Fruit fly (Drosophila melanogaster): ENCODE data around the gene CG31689.

The CG31689 gene

dm6 chr2L:2751904-2752459, 26.5 kb downstream of the CG31689 start, which contains the start of gene Bacc (continued):
- no peak for TF ChIP-seq nerfin-2 (GFP tag; IDR thresholded peaks at IDR 0.05; ENCODE audit: partially characterized antibody)
- no peak for TF ChIP-seq CG10321 (GFP tag; IDR thresholded peaks at IDR 0.05)
- no peak for TF ChIP-seq D (optimal IDR thresholded peaks at IDR 0.05)
- peak; percentile 90 for TF ChIP-seq D (GFP tag; optimal IDR thresholded peaks at IDR 0.05)
- TF ChIP-seq chn (GFP tag; optimal IDR thresholded peaks at IDR 0.05), result peak; percentile 58
- peak; percentile 82 for TF ChIP-seq fd3F (GFP tag; optimal IDR thresholded peaks at IDR 0.05)
- TF ChIP-seq CG2199 (GFP tag; IDR thresholded peaks at IDR 0.05), result no peak
- TF ChIP-seq chif (GFP tag; optimal IDR thresholded peaks at IDR 0.05), result peak; percentile 76 to 87
- no peak for TF ChIP-seq dimm (GFP tag; IDR thresholded peaks at IDR 0.05)
- no peak for TF ChIP-seq hth (optimal IDR thresholded peaks at IDR 0.05)
- peak; percentile 93 for TF ChIP-seq tio (GFP tag; optimal IDR thresholded peaks at IDR 0.05)
- no peak for TF ChIP-seq gt (GFP tag; IDR thresholded peaks at IDR 0.05)
- TF ChIP-seq hkb (optimal IDR thresholded peaks at IDR 0.05), result no peak
- no peak for TF ChIP-seq hkb (GFP tag; IDR thresholded peaks at IDR 0.05)
- peak; percentile 38 for TF ChIP-seq twi (tag; optimal IDR thresholded peaks at IDR 0.05)
- peak; percentile 79 for TF ChIP-seq CG15514 (GFP tag; optimal IDR thresholded peaks at IDR 0.05)
- peak; percentile 67 for TF ChIP-seq CG4617 (GFP tag; optimal IDR thresholded peaks at IDR 0.05; ENCODE audit: borderline replicate concordance)
- TF ChIP-seq CG1602 (GFP tag; optimal IDR thresholded peaks at IDR 0.05), result peak; percentile 67
- TF ChIP-seq CG18599 (GFP tag; optimal IDR thresholded peaks at IDR 0.05), result peak; percentile 95
- TF ChIP-seq CG8924 (tag; optimal IDR thresholded peaks at IDR 0.05), result peak; percentile 82
- TF ChIP-seq inv (GFP tag; IDR thresholded peaks at IDR 0.05; ENCODE audit: partially characterized antibody), result no peak
- TF ChIP-seq CG30403 (GFP tag; optimal IDR thresholded peaks at IDR 0.05), result peak; percentile 93
- TF ChIP-seq Hmx (GFP tag; optimal IDR thresholded peaks at IDR 0.05), result peak; percentile 88
- TF ChIP-seq CG10267 (tag; optimal IDR thresholded peaks at IDR 0.05), result peak; percentile 63
- TF ChIP-seq stc (GFP tag; IDR thresholded peaks at IDR 0.05), result no peak
- peak; percentile 57 for TF ChIP-seq gsb-n (tag; optimal IDR thresholded peaks at IDR 0.05)
- peak; percentile 61 for TF ChIP-seq Jarid2 (GFP tag; optimal IDR thresholded peaks at IDR 0.05)
- TF ChIP-seq run (tag; optimal IDR thresholded peaks at IDR 0.05), result peak; percentile 70
- TF ChIP-seq CG7786 (GFP tag; optimal IDR thresholded peaks at IDR 0.05), result peak; percentile 93
- TF ChIP-seq HLH3B (GFP tag; IDR thresholded peaks at IDR 0.05), result no peak
- no peak for TF ChIP-seq CG4730 (GFP tag; IDR thresholded peaks at IDR 0.05)
- peak; percentile 77 for TF ChIP-seq CG4854 (GFP tag; optimal IDR thresholded peaks at IDR 0.05)
- TF ChIP-seq CG10543 (GFP tag; optimal IDR thresholded peaks at IDR 0.05), result peak; percentile 74
- peak; percentile 89 for TF ChIP-seq CG12104 (GFP tag; optimal IDR thresholded peaks at IDR 0.05)
- TF ChIP-seq nom (GFP tag; optimal IDR thresholded peaks at IDR 0.05), result peak; percentile 96
- peak; percentile 80 for TF ChIP-seq CG10654 (GFP tag; optimal IDR thresholded peaks at IDR 0.05)
- TF ChIP-seq shn (GFP tag; optimal IDR thresholded peaks at IDR 0.05), result peak; percentile 88
- TF ChIP-seq fu2 (GFP tag; optimal IDR thresholded peaks at IDR 0.05), result peak; percentile 87
- peak; percentile 41 for TF ChIP-seq CG2202 (tag; optimal IDR thresholded peaks at IDR 0.05)
- TF ChIP-seq nmo (GFP tag; optimal IDR thresholded peaks at IDR 0.05), result peak; percentile 85
- no peak for TF ChIP-seq wdn (GFP tag; IDR thresholded peaks at IDR 0.05)
- no peak for TF ChIP-seq CG8765 (GFP tag; IDR thresholded peaks at IDR 0.05)
- TF ChIP-seq ssp (GFP tag; IDR thresholded peaks at IDR 0.05), result no peak
- no peak for TF ChIP-seq abd-A (tag; optimal IDR thresholded peaks at IDR 0.05)
- TF ChIP-seq Antp (GFP tag; optimal IDR thresholded peaks at IDR 0.05), result peak; percentile 86
- peak; percentile 89 for TF ChIP-seq CG18262 (tag; optimal IDR thresholded peaks at IDR 0.05)
- TF ChIP-seq CG17361 (GFP tag; IDR thresholded peaks at IDR 0.05), result no peak
- peak; percentile 59 for TF ChIP-seq Mad (GFP tag; optimal IDR thresholded peaks at IDR 0.05)
- TF ChIP-seq Hr3 (GFP tag; optimal IDR thresholded peaks at IDR 0.05), result peak; percentile 86
- no peak for TF ChIP-seq E2f1 (GFP tag; IDR thresholded peaks at IDR 0.05)
- no peak for TF ChIP-seq Ptx1 (GFP tag; IDR thresholded peaks at IDR 0.05)
- peak; percentile 82 for TF ChIP-seq Blimp-1 (GFP tag; optimal IDR thresholded peaks at IDR 0.05)

Measured in whole organism, embryonic.